Worm (Caenorhabditis elegans) whole organism, early embryonic: ENCODE data around the gene ZK666.15.

ENCODE experiments used
- B0310.2 ChIP-seq: sonication (generic microtip); optimal IDR thresholded peaks from 2 replicates; lab custom pipeline; 2016; ENCODE audit warnings: mild to moderate bottlenecking, missing genetic modification characterization, missing compliant biosample characterization
- F13C5.2 ChIP-seq: sonication (generic microtip); optimal IDR thresholded peaks from 2 replicates; lab custom pipeline; 2017; ENCODE audit warnings: mild to moderate bottlenecking, missing genetic modification characterization, inconsistent platforms, missing compliant biosample characterization
- ama-1 ChIP-seq: fragments of 150-350 bp; optimal IDR thresholded peaks from 2 replicates; lab custom pipeline; 2014
- ceh-13 ChIP-seq: fragments of 200-800 bp; sonication (Bioruptor generic); optimal IDR thresholded peaks from 2 replicates; lab custom pipeline; 2018; ENCODE audit warnings: mild to moderate bottlenecking, missing genetic modification characterization, missing compliant biosample characterization
- ceh-36 ChIP-seq: sonication (generic microtip); optimal IDR thresholded peaks from 2 replicates; lab custom pipeline; 2016; ENCODE audit warnings: missing genetic modification characterization, inconsistent platforms, missing compliant biosample characterization
- ets-7 ChIP-seq: sonication (generic microtip); optimal IDR thresholded peaks from 2 replicates; lab custom pipeline; 2016; ENCODE audit warnings: missing genotype, missing genetic modification characterization, missing compliant biosample characterization
- flt-1 ChIP-seq: fragments of 200-800 bp; sonication (Bioruptor generic); IDR thresholded peaks from 2 replicates; pipeline ENCODE4 v1.3.6; 2022; ENCODE audit warnings: missing genetic modification characterization, missing compliant biosample characterization
- hmbx-1 ChIP-seq: sonication (generic microtip); optimal IDR thresholded peaks from 2 replicates; lab custom pipeline; 2016; ENCODE audit warnings: mild to moderate bottlenecking, missing genetic modification characterization, missing compliant biosample characterization
- hmg-4 ChIP-seq: fragments of 200-800 bp; sonication (Bioruptor generic); optimal IDR thresholded peaks from 2 replicates; lab custom pipeline; 2018; ENCODE audit warnings: mild to moderate bottlenecking, missing genetic modification characterization, missing compliant biosample characterization
- hnd-1 ChIP-seq: sonication (generic microtip); optimal IDR thresholded peaks from 2 replicates; lab custom pipeline; 2016; ENCODE audit warnings: missing genetic modification characterization, missing compliant biosample characterization
- scrt-1 ChIP-seq: fragments of 200-800 bp; sonication (Bioruptor generic); IDR thresholded peaks from 2 replicates; pipeline ENCODE4 v1.3.6; 2022; ENCODE audit warnings: missing genetic modification characterization, missing compliant biosample characterization
- sea-1 ChIP-seq: fragments of 200-800 bp; sonication (Bioruptor generic); conservative IDR thresholded peaks from 2 replicates; pipeline ENCODE4 v1.3.6; 2022; ENCODE audit warnings: missing genetic modification characterization, missing compliant biosample characterization
- tbx-11 ChIP-seq: fragments of 200-800 bp; sonication (Bioruptor generic); IDR thresholded peaks from 2 replicates; pipeline ENCODE4 v1.3.6; 2022; ENCODE audit warnings: missing genetic modification characterization, missing compliant biosample characterization
- tbx-37 ChIP-seq: fragments of 200-800 bp; sonication (Bioruptor generic); conservative IDR thresholded peaks from 2 replicates; pipeline ENCODE4 v1.3.6; 2022; ENCODE audit warnings: missing genetic modification reagents, missing genetic modification characterization, missing compliant biosample characterization

- no peak for TF ChIP-seq ets-7 (tag; lab: Kevin White, UChicago)
- TF ChIP-seq ama-1 (lab: Kevin White, UChicago) = no peak
- TF ChIP-seq ceh-36 (tag; lab: Kevin White, UChicago) = no peak
- no peak for TF ChIP-seq flt-1 (GFP tag; lab: Robert Waterston, UW)
- no peak for TF ChIP-seq hnd-1 (tag; lab: Kevin White, UChicago)
- TF ChIP-seq tbx-37 = no peak
- no peak for TF ChIP-seq scrt-1
- no peak for TF ChIP-seq B0310.2 (tag; lab: Kevin White, UChicago)
- TF ChIP-seq tbx-11 = no peak
- TF ChIP-seq hmbx-1 (tag; lab: Kevin White, UChicago) = no peak
- TF ChIP-seq ceh-13 (GFP tag; lab: Kevin White, UChicago) = no peak
- no peak for TF ChIP-seq sea-1
- TF ChIP-seq F13C5.2 = no peak
- TF ChIP-seq hmg-4 (GFP tag; lab: Kevin White, UChicago) = no peak
Observed at ce11 chrII:10481824-10482556, 4.8 kb upstream of the ZK666.15 start, which contains the start of the genes clec-60 and ZK666.11.
